Fruit fly (Drosophila melanogaster): Measurements from ENCODE around the gene Grp170.

dm6 chrX:2317347-2317832 lies 42.5 kb upstream of the Grp170 start:
- no peak for TF ChIP-seq Lim3 (GFP tag; IDR thresholded peaks at IDR 0.05)
- TF ChIP-seq dysf (GFP tag; IDR thresholded peaks at IDR 0.05), result no peak; the same call in 2 of the 3 replicates
- no peak for TF ChIP-seq Optix (GFP tag; IDR thresholded peaks at IDR 0.05)
- TF ChIP-seq Six4 (GFP tag; optimal IDR thresholded peaks at IDR 0.05), result no peak
- no peak for TF ChIP-seq MESR4 (GFP tag; optimal IDR thresholded peaks at IDR 0.05)
- no peak for TF ChIP-seq dm (GFP tag; optimal IDR thresholded peaks at IDR 0.05)
- TF ChIP-seq bbx (GFP tag; IDR thresholded peaks at IDR 0.05; ENCODE audit: partially characterized antibody), result no peak
- peak; percentile 79 for TF ChIP-seq cg (GFP tag; optimal IDR thresholded peaks at IDR 0.05)
- TF ChIP-seq hb (GFP tag; IDR thresholded peaks at IDR 0.05; ENCODE audit: partially characterized antibody), result no peak
- no peak for TF ChIP-seq gem (tag; optimal IDR thresholded peaks at IDR 0.05)
- peak; percentile 23; the same call in 1 of the 4 replicates for TF ChIP-seq Dll (GFP tag; IDR thresholded peaks at IDR 0.05; ENCODE audit: partially characterized antibody)
- TF ChIP-seq psq (GFP tag; optimal IDR thresholded peaks at IDR 0.05), result peak; percentile 30
- TF ChIP-seq danr (GFP tag; IDR thresholded peaks at IDR 0.05), result no peak

All from whole organism, embryonic.